Fruit fly (Drosophila melanogaster) whole organism, prepupa: ENCODE results near the gene EloA.
A peak's percentile ranks its signal among the peaks of the same experiment; 100 is the strongest.

ENCODE experiments used
- CG10669 ChIP-seq: fragments of 200-800 bp; sonication (Bioruptor generic); optimal IDR thresholded peaks from 3 replicates; lab custom pipeline; 2018; ENCODE audit warnings: missing biosample characterization, mild to moderate bottlenecking, missing genetic modification characterization, moderate library complexity
- CG11294 ChIP-seq: fragments of 200-800 bp; sonication (Bioruptor generic); IDR thresholded peaks from 2 replicates; pipeline ENCODE4 v1.3.6; 2022; ENCODE audit warnings: missing biosample characterization, missing genetic modification characterization
- CG11762 ChIP-seq: fragments of 200-800 bp; sonication (Bioruptor generic); optimal IDR thresholded peaks from 3 replicates; lab custom pipeline; 2016; ENCODE audit warnings: missing biosample characterization, missing genetic modification characterization; ENCODE audit not compliant: insufficient read depth
- CG11902 ChIP-seq: fragments of 200-800 bp; sonication (Bioruptor generic); optimal IDR thresholded peaks from 3 replicates; lab custom pipeline; 2016; ENCODE audit warnings: missing biosample characterization, missing genetic modification characterization
- CG15336 ChIP-seq: fragments of 200-800 bp; sonication (Bioruptor generic); IDR thresholded peaks from 2 replicates; pipeline ENCODE4 v1.3.6; 2022; ENCODE audit warnings: missing biosample characterization, missing genetic modification characterization
- CG1621 ChIP-seq: fragments of 200-800 bp; sonication (Bioruptor generic); optimal IDR thresholded peaks from 3 replicates; lab custom pipeline; 2018; ENCODE audit warnings: missing biosample characterization, mild to moderate bottlenecking, missing genetic modification characterization
- CG16779 ChIP-seq: fragments of 200-800 bp; sonication (Bioruptor generic); optimal IDR thresholded peaks from 3 replicates; lab custom pipeline; 2017; ENCODE audit warnings: missing biosample characterization, mild to moderate bottlenecking, missing genetic modification characterization
- CG31627 ChIP-seq: fragments of 200-800 bp; sonication (Bioruptor generic); optimal IDR thresholded peaks from 3 replicates; lab custom pipeline; 2016; ENCODE audit warnings: missing biosample characterization, missing genetic modification characterization
- CG34406 ChIP-seq: fragments of 200-800 bp; sonication (Bioruptor generic); optimal IDR thresholded peaks from 3 replicates; lab custom pipeline; 2016; ENCODE audit warnings: missing biosample characterization, missing genetic modification characterization
- CG3919 ChIP-seq: fragments of 200-800 bp; sonication (Bioruptor generic); optimal IDR thresholded peaks from 3 replicates; lab custom pipeline; 2016; ENCODE audit warnings: missing biosample characterization, missing genetic modification characterization
- CG4318 ChIP-seq: fragments of 200-800 bp; sonication (Bioruptor generic); optimal IDR thresholded peaks from 3 replicates; lab custom pipeline; 2017; ENCODE audit warnings: missing biosample characterization, mild to moderate bottlenecking, missing genetic modification characterization
- CG6163 ChIP-seq: fragments of 200-800 bp; sonication (Bioruptor generic); IDR thresholded peaks from 3 replicates; pipeline ENCODE4 v1.3.6; 2022; ENCODE audit warnings: missing biosample characterization, missing genetic modification characterization
- CG6792 ChIP-seq: fragments of 200-800 bp; sonication (Bioruptor generic); optimal IDR thresholded peaks from 3 replicates; lab custom pipeline; 2016; ENCODE audit warnings: missing biosample characterization, missing genetic modification characterization
- CG6808 ChIP-seq: fragments of 200-800 bp; sonication (Bioruptor generic); optimal IDR thresholded peaks from 3 replicates; lab custom pipeline; 2017; ENCODE audit warnings: missing biosample characterization, missing genetic modification characterization, mild to moderate bottlenecking, moderate library complexity, missing genetic modification reagents
- CG6854 ChIP-seq: fragments of 200-800 bp; sonication (Bioruptor generic); optimal IDR thresholded peaks from 2 replicates; lab custom pipeline; 2017; ENCODE audit warnings: missing biosample characterization, mild to moderate bottlenecking, missing genetic modification characterization
- CG7368 ChIP-seq: fragments of 200-800 bp; sonication (Bioruptor generic); optimal IDR thresholded peaks from 3 replicates; lab custom pipeline; 2016; ENCODE audit warnings: missing biosample characterization, missing genetic modification characterization
- CG8119 ChIP-seq: fragments of 200-800 bp; sonication (Bioruptor generic); IDR thresholded peaks from 3 replicates; pipeline ENCODE4 v1.3.6; 2022; ENCODE audit warnings: missing biosample characterization, missing genetic modification characterization
- CG8632 ChIP-seq: fragments of 200-800 bp; sonication (Bioruptor generic); optimal IDR thresholded peaks from 3 replicates; lab custom pipeline; 2016; ENCODE audit warnings: missing biosample characterization, missing genetic modification characterization
- CG9139 ChIP-seq: fragments of 200-800 bp; sonication (Bioruptor generic); optimal IDR thresholded peaks from 3 replicates; lab custom pipeline; 2017; ENCODE audit warnings: missing biosample characterization, mild to moderate bottlenecking, missing genetic modification characterization
- Eip75B ChIP-seq: fragments of 200-800 bp; sonication (Bioruptor generic); optimal IDR thresholded peaks from 3 replicates; lab custom pipeline; 2016; ENCODE audit warnings: missing biosample characterization, missing genetic modification characterization
- Eip78C ChIP-seq: fragments of 200-800 bp; sonication (Bioruptor generic); peaks from one replicate; lab custom pipeline; 2016; ENCODE audit warnings: missing biosample characterization, missing genetic modification characterization
- Eip93F ChIP-seq: fragments of 200-800 bp; sonication (Bioruptor generic); optimal IDR thresholded peaks from 2 replicates; lab custom pipeline; 2016; ENCODE audit warnings: missing biosample characterization, mild to moderate bottlenecking, missing genetic modification characterization
- Ets21C ChIP-seq: fragments of 200-800 bp; sonication (Bioruptor generic); optimal IDR thresholded peaks from 3 replicates; lab custom pipeline; 2016; ENCODE audit warnings: missing biosample characterization, missing genetic modification characterization
- Gug ChIP-seq: fragments of 200-800 bp; sonication (Bioruptor generic); IDR thresholded peaks from 2 replicates; pipeline ENCODE4 v1.3.6; 2022; ENCODE audit warnings: missing biosample characterization, missing genetic modification characterization
- Hr38 ChIP-seq: sonication (Bioruptor generic); optimal IDR thresholded peaks from 2 replicates; lab custom pipeline; 2016; ENCODE audit warnings: missing biosample characterization, missing genetic modification characterization
- Hr39 ChIP-seq: fragments of 200-800 bp; sonication (Bioruptor generic); optimal IDR thresholded peaks from 2 replicates; lab custom pipeline; 2016; ENCODE audit warnings: missing biosample characterization, missing genetic modification characterization
- Hr4 ChIP-seq: fragments of 200-800 bp; sonication (Bioruptor generic); optimal IDR thresholded peaks from 3 replicates; lab custom pipeline; 2016; ENCODE audit warnings: missing biosample characterization, missing genetic modification characterization
- Lpt ChIP-seq: fragments of 200-800 bp; sonication (Bioruptor generic); optimal IDR thresholded peaks from 3 replicates; lab custom pipeline; 2016; ENCODE audit warnings: missing biosample characterization, missing genetic modification characterization
- Met ChIP-seq: fragments of 200-800 bp; sonication (Bioruptor generic); optimal IDR thresholded peaks from 3 replicates; lab custom pipeline; 2016; ENCODE audit warnings: missing biosample characterization, missing genetic modification characterization
- OdsH ChIP-seq: fragments of 200-800 bp; sonication (Bioruptor generic); optimal IDR thresholded peaks from 3 replicates; lab custom pipeline; 2016; ENCODE audit warnings: missing biosample characterization, missing genetic modification characterization
- Sox14 ChIP-seq: fragments of 200-800 bp; sonication (Bioruptor generic); optimal IDR thresholded peaks from 3 replicates; lab custom pipeline; 2016; ENCODE audit warnings: missing biosample characterization, missing genetic modification characterization
- Sox15 ChIP-seq: fragments of 200-800 bp; sonication (Bioruptor generic); optimal IDR thresholded peaks from 3 replicates; lab custom pipeline; 2016; ENCODE audit warnings: missing biosample characterization, missing genetic modification characterization
- achi ChIP-seq: fragments of 200-800 bp; sonication (Bioruptor generic); optimal IDR thresholded peaks from 3 replicates; lab custom pipeline; 2016; ENCODE audit warnings: missing biosample characterization, missing genetic modification characterization
- acj6 ChIP-seq: fragments of 200-800 bp; sonication (Bioruptor generic); optimal IDR thresholded peaks from 3 replicates; lab custom pipeline; 2016; ENCODE audit warnings: missing biosample characterization, missing genetic modification characterization
- eg ChIP-seq: fragments of 200-800 bp; sonication (Bioruptor generic); IDR thresholded peaks from 3 replicates; pipeline ENCODE4 v1.3.6; 2022; ENCODE audit warnings: missing biosample characterization, missing genetic modification characterization
- fd59A ChIP-seq: fragments of 200-800 bp; sonication (Bioruptor generic); optimal IDR thresholded peaks from 2 replicates; lab custom pipeline; 2017; ENCODE audit warnings: missing biosample characterization, mild to moderate bottlenecking, missing genetic modification characterization, missing genetic modification reagents
- net ChIP-seq: fragments of 200-800 bp; sonication (Bioruptor generic); optimal IDR thresholded peaks from 3 replicates; lab custom pipeline; 2016; ENCODE audit warnings: missing biosample characterization, missing genetic modification characterization
- pdm3 ChIP-seq: fragments of 200-800 bp; sonication (Bioruptor generic); optimal IDR thresholded peaks from 3 replicates; lab custom pipeline; 2016; ENCODE audit warnings: missing biosample characterization, missing genetic modification characterization
- salr ChIP-seq, 2 experiments: fragments of 200-800 bp; sonication (Bioruptor generic); optimal IDR thresholded peaks; 3 replicates each; lab custom pipeline; 2016 to 2018; ENCODE audit warnings: missing biosample characterization in 2 of 2, missing genetic modification characterization in 2 of 2, mild to moderate bottlenecking in 1 of 2
- spab ChIP-seq: fragments of 200-800 bp; sonication (Bioruptor generic); optimal IDR thresholded peaks from 2 replicates; lab custom pipeline; 2017; ENCODE audit warnings: missing biosample characterization, mild to moderate bottlenecking, missing genetic modification characterization, missing genetic modification reagents
- ss ChIP-seq, 2 experiments: fragments of 200-800 bp; sonication (Bioruptor generic); optimal IDR thresholded peaks; 2 replicates in 1 of 2; 3 replicates in 1 of 2; lab custom pipeline; 2017 to 2018; ENCODE audit warnings: mild to moderate bottlenecking in 2 of 2, missing biosample characterization in 2 of 2, missing genetic modification characterization in 2 of 2, moderate library complexity in 1 of 2
- svp ChIP-seq: fragments of 200-800 bp; sonication (Bioruptor generic); peaks from one replicate; lab custom pipeline; 2016; ENCODE audit warnings: missing biosample characterization, missing genetic modification characterization

EloA gene

DNA sequence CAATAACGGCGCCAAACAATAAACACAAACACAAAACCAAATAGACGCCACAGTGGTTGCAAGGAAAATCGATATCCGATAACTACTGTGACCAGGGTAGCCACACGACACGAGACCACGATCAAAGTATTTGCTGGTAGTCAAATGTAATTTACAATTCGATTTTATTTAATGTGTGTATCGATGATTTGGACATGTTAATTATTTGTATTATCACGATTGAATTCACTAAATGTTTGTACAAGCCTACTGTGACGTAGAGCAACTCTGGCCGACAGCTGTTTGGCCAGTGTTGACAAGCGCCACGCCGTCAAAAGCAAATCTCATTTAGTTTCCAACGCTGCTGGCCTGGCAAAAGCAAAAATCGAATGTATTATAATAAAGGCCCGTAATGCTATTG, at the start of gene EloA, which contains the start of gene Rad60 (continued):
- peak; percentile 25 for TF ChIP-seq fd59A
- peak; percentile 83 for TF ChIP-seq Hr39 (GFP tag; lab: Kevin White, UChicago)
- no peak for TF ChIP-seq CG8119 (GFP tag; lab: Robert Waterston, UW)
- peak in 1 of 2 experiments; percentile 50 for TF ChIP-seq salr (GFP tag; optimal IDR thresholded peaks at IDR 0.05; lab: Kevin White, UChicago)
- TF ChIP-seq Hr38 (GFP tag; lab: Kevin White, UChicago) = peak; percentile 43
- TF ChIP-seq net (GFP tag; lab: Kevin White, UChicago) = peak; percentile 47
- peak; percentile 73 for TF ChIP-seq CG34406
- TF ChIP-seq CG4318 = peak; percentile 16

DNA sequence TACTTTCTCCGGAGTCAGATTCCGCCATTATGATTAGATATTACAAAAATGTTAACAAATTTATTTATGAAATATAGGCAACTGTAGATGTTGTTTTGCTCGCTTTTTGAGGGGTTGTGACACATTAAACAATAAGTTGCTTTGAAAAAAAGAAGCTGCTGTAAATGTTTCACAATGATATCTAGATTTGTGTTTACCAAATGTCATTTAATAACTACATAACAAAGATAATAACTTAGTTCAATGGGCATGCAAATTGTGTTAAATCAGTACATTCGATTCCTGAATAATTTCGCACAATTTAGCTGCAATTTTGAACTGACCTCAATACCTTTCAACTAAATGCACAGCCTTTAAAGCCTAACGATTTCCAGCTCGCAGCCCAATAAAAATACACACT, 47.4 kb upstream of the EloA start, which contains the start of gene fzo:
fzo (minus strand) TSS at position 101 of the 400 bp plus-strand sequence.
- no peak for TF ChIP-seq CG7368 (GFP tag; lab: Kevin White, UChicago)

DNA sequence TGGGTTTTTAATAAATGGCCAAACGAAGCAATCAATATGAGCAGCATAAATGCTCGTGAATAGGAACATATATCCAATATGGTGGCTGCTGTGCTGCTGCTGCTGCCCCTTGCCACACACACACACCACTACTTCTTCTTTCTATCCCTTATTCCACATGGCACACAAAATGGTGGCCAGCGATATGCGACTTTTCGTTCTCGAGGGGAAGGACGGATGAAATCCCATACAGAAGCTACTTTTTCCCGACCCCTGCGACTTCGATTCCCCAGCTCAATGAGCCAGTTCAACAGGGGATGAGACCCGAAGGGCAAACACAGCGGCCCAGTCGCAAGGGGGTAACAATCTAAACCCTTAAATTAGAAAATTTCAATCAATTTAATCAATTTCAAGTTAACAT, 44.1 kb upstream of the EloA start:
- TF ChIP-seq spab (GFP tag; lab: Kevin White, UChicago) (no peak), CG6854 (GFP tag; lab: Kevin White, UChicago) (no peak), CG15336 (GFP tag; lab: Robert Waterston, UW) (no peak), Hr4 (GFP tag; lab: Kevin White, UChicago) (no peak), achi (no peak), CG3919 (GFP tag; lab: Kevin White, UChicago) (no peak), Eip78C (GFP tag; lab: Kevin White, UChicago) (no peak), CG1621 (no peak), Sox14 (GFP tag; lab: Kevin White, UChicago) (no peak), CG11294 (GFP tag; lab: Robert Waterston, UW) (no peak), svp (no peak), Hr38 (GFP tag; lab: Kevin White, UChicago) (no peak), CG11902 (GFP tag; lab: Kevin White, UChicago) (no peak), CG8119 (GFP tag; lab: Robert Waterston, UW) (no peak), Eip93F (GFP tag; lab: Kevin White, UChicago) (no peak), salr (GFP tag; optimal IDR thresholded peaks at IDR 0.05; lab: Kevin White, UChicago) (no peak)

DNA sequence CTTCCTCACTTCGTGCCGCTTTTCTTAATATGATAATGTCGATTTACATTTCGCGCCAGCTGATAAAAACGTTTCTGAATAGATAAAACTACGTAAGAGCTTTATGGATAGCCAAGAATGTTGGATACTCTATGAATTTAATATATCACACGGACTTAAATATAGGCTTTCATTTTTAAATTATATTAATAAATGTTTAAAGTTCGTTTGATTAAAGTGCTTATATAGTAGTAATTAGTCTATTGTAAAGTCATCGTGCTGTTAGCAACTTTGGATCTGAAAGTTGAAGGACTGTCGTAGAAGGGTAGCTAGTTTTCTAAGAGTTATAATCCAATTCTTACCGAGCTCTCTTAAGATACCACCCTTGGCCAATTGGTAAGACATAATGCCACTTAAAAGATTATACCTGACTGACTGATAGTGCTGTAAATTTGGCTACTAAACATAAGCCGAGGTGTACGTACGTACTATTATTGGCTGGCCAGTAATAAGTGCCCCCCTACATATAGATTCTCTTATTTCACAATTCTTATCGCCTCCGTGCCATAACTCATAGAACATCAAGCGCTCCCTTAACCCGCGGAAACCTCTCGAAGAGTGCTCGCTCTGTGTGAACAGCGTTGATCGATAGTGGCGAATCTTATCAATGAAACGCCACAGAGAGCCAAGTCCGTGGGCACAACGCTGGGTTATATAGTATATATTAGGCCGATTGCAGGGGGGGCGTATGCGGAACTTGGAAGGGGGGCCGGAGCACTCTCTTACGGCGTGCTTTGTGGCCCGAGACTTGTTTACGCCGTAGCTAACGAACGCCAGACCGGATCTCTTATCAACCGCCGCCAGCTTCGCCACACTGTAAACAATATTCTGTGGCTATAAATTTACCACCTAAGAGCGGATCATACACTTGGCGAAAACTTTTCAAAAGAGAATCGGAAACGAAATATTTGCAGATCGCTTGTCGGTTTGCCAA, 40.8 kb upstream of the EloA start:
- no peak for TF ChIP-seq CG8632 (GFP tag; lab: Kevin White, UChicago)
- no peak for TF ChIP-seq CG9139 (GFP tag; lab: Kevin White, UChicago)
- TF ChIP-seq CG10669 (GFP tag; lab: Kevin White, UChicago) = no peak
- TF ChIP-seq CG4318 = no peak
- no peak for TF ChIP-seq CG6792 (GFP tag; lab: Kevin White, UChicago)
- no peak for TF ChIP-seq CG11762
- TF ChIP-seq CG15336 (GFP tag; lab: Robert Waterston, UW) = no peak
- TF ChIP-seq eg (GFP tag; lab: Robert Waterston, UW) = peak; percentile 49; the same call in 1 of the 3 replicates
- no peak for TF ChIP-seq pdm3 (GFP tag; lab: Kevin White, UChicago)
- peak; percentile 96 for TF ChIP-seq svp
- TF ChIP-seq Sox14 (GFP tag; lab: Kevin White, UChicago) = peak; percentile 21
- TF ChIP-seq CG6808 (GFP tag; lab: Kevin White, UChicago) = no peak
- TF ChIP-seq CG1621 = no peak
- no peak for TF ChIP-seq Lpt (GFP tag; lab: Kevin White, UChicago)
- no peak for TF ChIP-seq Eip75B (GFP tag; lab: Kevin White, UChicago)
- no peak for TF ChIP-seq CG11902 (GFP tag; lab: Kevin White, UChicago)
- TF ChIP-seq OdsH = no peak
- TF ChIP-seq acj6 (GFP tag; lab: Kevin White, UChicago) = no peak
- TF ChIP-seq CG11294 (GFP tag; lab: Robert Waterston, UW) = no peak
- TF ChIP-seq ss (GFP tag; optimal IDR thresholded peaks at IDR 0.05; lab: Kevin White, UChicago) = peak; percentile 18 to 58
- peak; percentile 13 for TF ChIP-seq Eip93F (GFP tag; lab: Kevin White, UChicago)
- no peak for TF ChIP-seq CG6163 (GFP tag; lab: Robert Waterston, UW)
- peak; percentile 7 for TF ChIP-seq CG6854 (GFP tag; lab: Kevin White, UChicago)
- no peak for TF ChIP-seq Gug (GFP tag; lab: Robert Waterston, UW)
- peak; percentile 16 for TF ChIP-seq CG31627 (GFP tag; lab: Kevin White, UChicago)
- TF ChIP-seq Ets21C = no peak
- TF ChIP-seq CG7368 (GFP tag; lab: Kevin White, UChicago) = no peak
- TF ChIP-seq net (GFP tag; lab: Kevin White, UChicago) = no peak
- peak; percentile 63 for TF ChIP-seq CG16779
- TF ChIP-seq achi = no peak
- TF ChIP-seq Met (GFP tag; lab: Kevin White, UChicago) = peak; percentile 4
- no peak for TF ChIP-seq fd59A
- TF ChIP-seq Sox15 (GFP tag; lab: Kevin White, UChicago) = no peak
